Worm (Caenorhabditis elegans): Measurements from ENCODE around the gene srj-39.

Gene srj-39

ce11 chrV:4109873-4110272 lies 5.5 kb downstream of the srj-39 start, which contains the start of gene clc-18:
Gene clc-18 (minus strand): TSS chrV:4109973.
- TF ChIP-seq unc-39 (tag; optimal IDR thresholded peaks at IDR 0.05), result no peak
- no peak for TF ChIP-seq lin-13 (tag; optimal IDR thresholded peaks at IDR 0.05)
- no peak for TF ChIP-seq hlh-1 (tag; optimal IDR thresholded peaks at IDR 0.05)
- no peak for TF ChIP-seq pha-4 (tag; optimal IDR thresholded peaks at IDR 0.05)
- no peak for TF ChIP-seq M03D4.4 (tag; optimal IDR thresholded peaks at IDR 0.05)
- TF ChIP-seq flh-1 (GFP tag; optimal IDR thresholded peaks at IDR 0.05), result no peak
- TF ChIP-seq nhr-76 (tag; optimal IDR thresholded peaks at IDR 0.05), result no peak
- TF ChIP-seq elt-1 (tag; optimal IDR thresholded peaks at IDR 0.05; ENCODE audit: borderline replicate concordance, insufficient read depth), result no peak
- TF ChIP-seq bed-3 (GFP tag; optimal IDR thresholded peaks at IDR 0.05), result no peak

- TF ChIP-seq unc-62 (GFP tag; optimal IDR thresholded peaks at IDR 0.05), result no peak
- no peak for TF ChIP-seq tbx-8 (GFP tag; optimal IDR thresholded peaks at IDR 0.05)
- TF ChIP-seq elt-1 (tag; optimal IDR thresholded peaks at IDR 0.05; ENCODE audit: borderline replicate concordance, insufficient read depth), result no peak
- TF ChIP-seq ceh-39 (tag; optimal IDR thresholded peaks at IDR 0.05), result no peak
- no peak for TF ChIP-seq M03D4.4 (tag; optimal IDR thresholded peaks at IDR 0.05)
- TF ChIP-seq drap-1 (GFP tag; optimal IDR thresholded peaks at IDR 0.05), result no peak
- TF ChIP-seq mep-1 (tag; optimal IDR thresholded peaks at IDR 0.05), result no peak
- TF ChIP-seq sptf-1 (tag; optimal IDR thresholded peaks at IDR 0.05), result no peak
- TF ChIP-seq hlh-1 (tag; optimal IDR thresholded peaks at IDR 0.05), result no peak
- TF ChIP-seq nhr-28 (tag; optimal IDR thresholded peaks at IDR 0.05), result no peak
- no peak for TF ChIP-seq bed-3 (GFP tag; optimal IDR thresholded peaks at IDR 0.05)
- no peak for TF ChIP-seq mls-2 (tag; optimal IDR thresholded peaks at IDR 0.05)
- TF ChIP-seq snpc-4 (tag; optimal IDR thresholded peaks at IDR 0.05), result no peak
These were observed 8.1 kb downstream of the srj-39 start, which contains the start of gene srw-134 for ce11 chrV:4112516-4112915. Gene srw-134 (minus strand): TSS chrV:4112616.

- TF ChIP-seq sem-2 (GFP tag; optimal IDR thresholded peaks at IDR 0.05) (no peak), tbx-8 (GFP tag; optimal IDR thresholded peaks at IDR 0.05) (no peak), elt-1 (tag; optimal IDR thresholded peaks at IDR 0.05; ENCODE audit: borderline replicate concordance, insufficient read depth) (no peak), hlh-1 (tag; optimal IDR thresholded peaks at IDR 0.05) (no peak), elt-3 (tag; optimal IDR thresholded peaks at IDR 0.05) (no peak), drap-1 (GFP tag; optimal IDR thresholded peaks at IDR 0.05) (no peak), zip-8 (tag; optimal IDR thresholded peaks at IDR 0.05) (no peak), nhr-76 (tag; optimal IDR thresholded peaks at IDR 0.05) (no peak), lin-32 (GFP tag; optimal IDR thresholded peaks at IDR 0.05) (no peak)
These were observed 10.2 kb downstream of the srj-39 start, which contains the start of gene srw-133 for ce11 chrV:4114627-4115026. Gene srw-133 (minus strand): TSS chrV:4114727.

ce11 chrV:4116071-4116470 lies 11.7 kb downstream of the srj-39 start, which contains the start of gene T05B4.8:
Gene T05B4.8 (minus strand): TSS chrV:4116171.
- TF ChIP-seq sptf-1 (tag; optimal IDR thresholded peaks at IDR 0.05) (no peak), tbx-8 (GFP tag; optimal IDR thresholded peaks at IDR 0.05) (no peak)

ce11 chrV:4118332-4118731 lies 13.9 kb downstream of the srj-39 start, which contains the start of gene T05B4.9:
Gene T05B4.9 (minus strand): TSS chrV:4118432.
- no peak for TF ChIP-seq unc-120 (tag; optimal IDR thresholded peaks at IDR 0.05; ENCODE audit: poor library complexity, severe bottlenecking)
- TF ChIP-seq nhr-237 (tag; optimal IDR thresholded peaks at IDR 0.05), result no peak
- TF ChIP-seq ceh-83 (GFP tag; optimal IDR thresholded peaks at IDR 0.05), result no peak

ce11 chrV:4120629-4121028 lies 16.2 kb downstream of the srj-39 start, which contains the start of gene T05B4.10:
Gene T05B4.10 (minus strand): TSS chrV:4120729.
- TF ChIP-seq nhr-28 (tag; optimal IDR thresholded peaks at IDR 0.05), result no peak
- TF ChIP-seq nhr-237 (tag; optimal IDR thresholded peaks at IDR 0.05), result no peak
- no peak for TF ChIP-seq nhr-2 (tag; optimal IDR thresholded peaks at IDR 0.05)
- no peak for TF ChIP-seq nhr-76 (tag; optimal IDR thresholded peaks at IDR 0.05)
- TF ChIP-seq ceh-43 (GFP tag; optimal IDR thresholded peaks at IDR 0.05), result no peak
- no peak for TF ChIP-seq elt-1 (tag; optimal IDR thresholded peaks at IDR 0.05; ENCODE audit: borderline replicate concordance, insufficient read depth)
- no peak for TF ChIP-seq flh-1 (GFP tag; optimal IDR thresholded peaks at IDR 0.05)
- no peak for TF ChIP-seq lin-13 (tag; optimal IDR thresholded peaks at IDR 0.05)
- TF ChIP-seq nhr-12 (tag; optimal IDR thresholded peaks at IDR 0.05), result no peak
- no peak for TF ChIP-seq elt-3 (tag; optimal IDR thresholded peaks at IDR 0.05)
- no peak for TF ChIP-seq M03D4.4 (tag; optimal IDR thresholded peaks at IDR 0.05)
- no peak for TF ChIP-seq ham-2 (GFP tag; optimal IDR thresholded peaks at IDR 0.05)
- TF ChIP-seq mab-5 (tag; optimal IDR thresholded peaks at IDR 0.05), result no peak
- TF ChIP-seq snpc-4 (tag; optimal IDR thresholded peaks at IDR 0.05), result no peak
- TF ChIP-seq lsy-2 (tag; optimal IDR thresholded peaks at IDR 0.05), result no peak
